Fruit fly (Drosophila melanogaster) whole organism, embryonic: ENCODE data around the gene CG10970.
A peak's percentile ranks its signal among the peaks of the same experiment; 100 is the strongest.

Experiments
- Asciz ChIP-seq: fragments of 200-800 bp; sonication (Bioruptor generic); optimal IDR thresholded peaks from 2 replicates; lab custom pipeline; 2017; ENCODE audit warnings: missing biosample characterization, mild to moderate bottlenecking, missing genetic modification characterization, missing genetic modification reagents
- CG11085 ChIP-seq: fragments of 200-800 bp; sonication (Bioruptor generic); IDR thresholded peaks from 2 replicates; pipeline ENCODE4 v1.3.6; 2022; ENCODE audit warnings: missing biosample characterization, missing genetic modification characterization
- CG11093 ChIP-seq: fragments of 200-800 bp; sonication (Bioruptor generic); IDR thresholded peaks from 3 replicates; pipeline ENCODE4 v1.3.6; 2022; ENCODE audit warnings: missing biosample characterization, missing genetic modification characterization
- CG11560 ChIP-seq: fragments of 200-800 bp; sonication (Bioruptor generic); IDR thresholded peaks from 3 replicates; pipeline ENCODE4 v1.3.6; 2022; ENCODE audit warnings: missing biosample characterization, missing genetic modification characterization
- CG11723 ChIP-seq: fragments of 200-800 bp; sonication (Bioruptor generic); optimal IDR thresholded peaks from 2 replicates; lab custom pipeline; 2017; ENCODE audit warnings: missing biosample characterization, mild to moderate bottlenecking, missing genetic modification characterization
- CG1233 ChIP-seq: fragments of 200-800 bp; sonication (Bioruptor generic); optimal IDR thresholded peaks from 4 replicates; lab custom pipeline; 2018; ENCODE audit warnings: missing biosample characterization, mild to moderate bottlenecking, missing genetic modification characterization
- CG12659 ChIP-seq: fragments of 200-800 bp; sonication (Bioruptor generic); optimal IDR thresholded peaks from 3 replicates; lab custom pipeline; 2017; ENCODE audit warnings: mild to moderate bottlenecking, missing biosample characterization, missing genetic modification reagents, missing genetic modification characterization
- CG13624 ChIP-seq: fragments of 200-800 bp; sonication (Bioruptor generic); optimal IDR thresholded peaks from 2 replicates; lab custom pipeline; 2016; ENCODE audit warnings: missing biosample characterization, missing genetic modification characterization
- CG14710 ChIP-seq: fragments of 200-800 bp; sonication (Bioruptor generic); optimal IDR thresholded peaks from 3 replicates; lab custom pipeline; 2019; ENCODE audit warnings: missing biosample characterization, mild to moderate bottlenecking, missing genetic modification characterization, moderate library complexity
- CG16863 ChIP-seq: fragments of 200-800 bp; sonication (Bioruptor generic); optimal IDR thresholded peaks from 3 replicates; lab custom pipeline; 2016; ENCODE audit warnings: missing biosample characterization, missing genetic modification characterization
- CG1792 ChIP-seq: fragments of 200-800 bp; sonication (Bioruptor generic); optimal IDR thresholded peaks from 2 replicates; lab custom pipeline; 2016; ENCODE audit warnings: missing biosample characterization, missing genetic modification characterization
- CG18599 ChIP-seq: fragments of 200-800 bp; sonication (Bioruptor generic); optimal IDR thresholded peaks from 3 replicates; lab custom pipeline; 2017; ENCODE audit warnings: missing biosample characterization, missing genetic modification characterization, mild to moderate bottlenecking, moderate library complexity, missing genetic modification reagents
- CG31441 ChIP-seq: fragments of 200-800 bp; sonication (Bioruptor generic); IDR thresholded peaks from 2 replicates; pipeline ENCODE4 v1.3.6; 2022; ENCODE audit warnings: missing biosample characterization, missing genetic modification characterization
- CG32772 ChIP-seq: fragments of 200-800 bp; sonication (Bioruptor generic); IDR thresholded peaks from 2 replicates; pipeline ENCODE4 v1.3.6; 2022; ENCODE audit warnings: missing biosample characterization, missing genetic modification characterization
- CG3281 ChIP-seq: fragments of 200-800 bp; sonication (Bioruptor generic); optimal IDR thresholded peaks from 3 replicates; lab custom pipeline; 2017; ENCODE audit warnings: missing biosample characterization, mild to moderate bottlenecking, missing genetic modification characterization
- CG4854 ChIP-seq: fragments of 200-800 bp; sonication (Bioruptor generic); optimal IDR thresholded peaks from 2 replicates; lab custom pipeline; 2016; ENCODE audit warnings: missing biosample characterization, missing genetic modification characterization, inconsistent platforms
- CG5180 ChIP-seq: fragments of 200-800 bp; sonication (Bioruptor generic); optimal IDR thresholded peaks from 3 replicates; lab custom pipeline; 2017; ENCODE audit warnings: missing biosample characterization, missing genetic modification characterization, mild to moderate bottlenecking, moderate library complexity, missing genetic modification reagents
- CG6689 ChIP-seq: fragments of 200-800 bp; sonication (Bioruptor generic); IDR thresholded peaks from 2 replicates; pipeline ENCODE4 v1.3.6; 2022; ENCODE audit warnings: missing biosample characterization, missing genetic modification characterization
- CG7556 ChIP-seq: fragments of 200-800 bp; sonication (Bioruptor generic); optimal IDR thresholded peaks from 2 replicates; lab custom pipeline; 2017; ENCODE audit warnings: missing biosample characterization, mild to moderate bottlenecking, missing genetic modification characterization
- CG7745 ChIP-seq: fragments of 200-800 bp; sonication (Bioruptor generic); optimal IDR thresholded peaks from 2 replicates; lab custom pipeline; 2018; ENCODE audit warnings: missing biosample characterization, mild to moderate bottlenecking, missing genetic modification characterization, moderate library complexity
- CG7928 ChIP-seq: fragments of 200-800 bp; sonication (Bioruptor generic); optimal IDR thresholded peaks from 2 replicates; lab custom pipeline; 2017; ENCODE audit warnings: missing biosample characterization, mild to moderate bottlenecking, missing genetic modification characterization
- CG9817 ChIP-seq: fragments of 200-800 bp; sonication (Bioruptor generic); optimal IDR thresholded peaks from 2 replicates; lab custom pipeline; 2018; ENCODE audit warnings: missing biosample characterization, mild to moderate bottlenecking, missing genetic modification characterization, moderate library complexity
- CTCF ChIP-seq: fragments of 200-800 bp; sonication (Bioruptor generic); optimal IDR thresholded peaks from 2 replicates; lab custom pipeline; 2017; ENCODE audit warnings: missing biosample characterization, mild to moderate bottlenecking, missing genetic modification characterization, moderate library complexity
- Doc3 ChIP-seq: fragments of 200-800 bp; sonication (Bioruptor generic); IDR thresholded peaks from 3 replicates; pipeline ENCODE4 v1.3.6; 2022; ENCODE audit warnings: missing biosample characterization, missing genetic modification characterization; ENCODE audit not compliant: partially characterized antibody
- Hr51 ChIP-seq, 2 experiments: fragments of 200-800 bp; sonication (Bioruptor generic); optimal IDR thresholded peaks; 2 replicates in 1 of 2; 3 replicates in 1 of 2; lab custom pipeline; 2016 to 2018; ENCODE audit warnings: missing biosample characterization in 2 of 2, missing genetic modification characterization in 2 of 2, mild to moderate bottlenecking in 1 of 2, moderate library complexity in 1 of 2
- Lhr ChIP-seq: fragments of 200-800 bp; sonication (Bioruptor generic); optimal IDR thresholded peaks from 3 replicates; lab custom pipeline; 2017; ENCODE audit warnings: mild to moderate bottlenecking, missing biosample characterization, missing genetic modification reagents, missing genetic modification characterization
- Ptx1 ChIP-seq: fragments of 200-800 bp; sonication (Bioruptor generic); IDR thresholded peaks from 2 replicates; pipeline ENCODE4 v1.3.6; 2022; ENCODE audit warnings: missing biosample characterization, missing genetic modification characterization
- Rx ChIP-seq: fragments of 200-800 bp; sonication (Bioruptor generic); IDR thresholded peaks from 2 replicates; pipeline ENCODE4 v1.3.6; 2022; ENCODE audit warnings: missing biosample characterization, missing genetic modification characterization
- Xrp1 ChIP-seq: fragments of 200-800 bp; sonication (Bioruptor generic); IDR thresholded peaks from 2 replicates; pipeline ENCODE4 v1.3.6; 2022; ENCODE audit warnings: missing biosample characterization, missing genetic modification characterization
- abd-A ChIP-seq: fragments of 200-800 bp; sonication (Bioruptor generic); optimal IDR thresholded peaks from 3 replicates; lab custom pipeline; 2019; ENCODE audit warnings: missing biosample characterization, mild to moderate bottlenecking, missing genetic modification characterization, moderate library complexity
- bowl ChIP-seq: fragments of 200-800 bp; sonication (Bioruptor generic); IDR thresholded peaks from 2 replicates; pipeline ENCODE4 v1.3.6; 2022; ENCODE audit warnings: missing biosample characterization, missing genetic modification characterization
- crol ChIP-seq: fragments of 200-800 bp; sonication (Bioruptor generic); IDR thresholded peaks from 2 replicates; pipeline ENCODE4 v1.3.6; 2022; ENCODE audit warnings: missing biosample characterization, missing genetic modification characterization
- dan ChIP-seq: fragments of 200-800 bp; sonication (Bioruptor generic); IDR thresholded peaks from 2 replicates; pipeline ENCODE4 v1.3.6; 2022; ENCODE audit warnings: missing biosample characterization, missing genetic modification characterization
- danr ChIP-seq: fragments of 200-800 bp; sonication (Bioruptor generic); IDR thresholded peaks from 2 replicates; pipeline ENCODE4 v1.3.6; 2022; ENCODE audit warnings: missing biosample characterization, missing genetic modification characterization
- dmrt99B ChIP-seq: fragments of 200-800 bp; sonication (Bioruptor generic); optimal IDR thresholded peaks from 2 replicates; lab custom pipeline; 2018; ENCODE audit warnings: missing biosample characterization, mild to moderate bottlenecking, missing genetic modification characterization, moderate library complexity
- emc ChIP-seq: fragments of 200-800 bp; sonication (Bioruptor generic); optimal IDR thresholded peaks from 2 replicates; lab custom pipeline; 2016; ENCODE audit warnings: missing biosample characterization, missing genetic modification characterization
- gem ChIP-seq: fragments of 200-800 bp; sonication (Bioruptor generic); optimal IDR thresholded peaks from 2 replicates; lab custom pipeline; 2019; ENCODE audit warnings: missing biosample characterization, mild to moderate bottlenecking, missing genetic modification characterization, moderate library complexity
- gsb-n ChIP-seq: fragments of 200-800 bp; sonication (Bioruptor generic); optimal IDR thresholded peaks from 3 replicates; lab custom pipeline; 2018; ENCODE audit warnings: missing biosample characterization, mild to moderate bottlenecking, missing genetic modification characterization
- ham ChIP-seq: fragments of 200-800 bp; sonication (Bioruptor generic); IDR thresholded peaks from 2 replicates; pipeline ENCODE4 v1.3.6; 2022; ENCODE audit warnings: missing biosample characterization, missing genetic modification characterization
- ken ChIP-seq: fragments of 200-800 bp; sonication (Bioruptor generic); IDR thresholded peaks from 3 replicates; pipeline ENCODE4 v1.3.6; 2022; ENCODE audit warnings: missing biosample characterization, missing genetic modification characterization
- luna ChIP-seq: fragments of 200-800 bp; sonication (Bioruptor generic); optimal IDR thresholded peaks from 2 replicates; lab custom pipeline; 2016; ENCODE audit warnings: missing biosample characterization, missing genetic modification characterization
- pb ChIP-seq: fragments of 200-800 bp; sonication (Bioruptor generic); optimal IDR thresholded peaks from 3 replicates; lab custom pipeline; 2016; ENCODE audit warnings: missing biosample characterization, missing genetic modification characterization
- phol ChIP-seq: fragments of 200-800 bp; sonication (Bioruptor generic); optimal IDR thresholded peaks from 3 replicates; lab custom pipeline; 2018; ENCODE audit warnings: missing biosample characterization, mild to moderate bottlenecking, missing genetic modification characterization, moderate library complexity
- pzg ChIP-seq: fragments of 200-800 bp; sonication (Bioruptor generic); optimal IDR thresholded peaks from 3 replicates; lab custom pipeline; 2018; ENCODE audit warnings: missing biosample characterization, mild to moderate bottlenecking, missing genetic modification characterization, moderate library complexity
- slbo ChIP-seq: fragments of 200-800 bp; sonication (Bioruptor generic); IDR thresholded peaks from 2 replicates; pipeline ENCODE4 v1.3.6; 2022; ENCODE audit warnings: missing biosample characterization, missing genetic modification characterization
- ssp ChIP-seq: fragments of 200-800 bp; sonication (Bioruptor generic); IDR thresholded peaks from 2 replicates; pipeline ENCODE4 v1.3.6; 2022; ENCODE audit warnings: missing biosample characterization, missing genetic modification characterization
- tll ChIP-seq, 2 experiments: fragments of 200-800 bp in 1 of 2; fragments of >200 bp in 1 of 2; sonication (Bioruptor generic) in 1 of 2; optimal IDR thresholded peaks; 2 replicates each; lab custom pipeline; 2017 to 2019; ENCODE audit warnings: missing biosample characterization in 2 of 2, missing genetic modification characterization in 2 of 2, mild to moderate bottlenecking in 1 of 2, moderate library complexity in 1 of 2
- ttk ChIP-seq: fragments of 200-800 bp; sonication (Bioruptor generic); IDR thresholded peaks from 2 replicates; pipeline ENCODE4 v2.1.2; 2022; ENCODE audit warnings: missing biosample characterization, missing genetic modification characterization
- zfh1 ChIP-seq: fragments of 200-800 bp; sonication (Bioruptor generic); IDR thresholded peaks from 3 replicates; pipeline ENCODE4 v1.3.6; 2022; ENCODE audit warnings: missing biosample characterization, missing genetic modification characterization

Gene CG10970

dm6 chrX:9041789-9042456, 29.3 kb downstream of the CG10970 start (continued):
- TF ChIP-seq bowl (GFP tag; lab: Robert Waterston, UW) = no peak
- peak; percentile 16 for TF ChIP-seq CG4854 (GFP tag; lab: Kevin White, UChicago)
- TF ChIP-seq pzg (GFP tag; lab: Kevin White, UChicago) = no peak
- TF ChIP-seq ssp (GFP tag; lab: Robert Waterston, UW) = no peak; the same call in 1 of the 2 replicates
- TF ChIP-seq Rx (GFP tag; lab: Robert Waterston, UW) = 0 out of 2 replicates have a peak, but pooled peaks have one; percentile 19
- peak; percentile 18 for TF ChIP-seq pb (GFP tag; lab: Kevin White, UChicago)
- TF ChIP-seq CG14710 (tag; lab: Kevin White, UChicago) = peak; percentile 57
- TF ChIP-seq Ptx1 (GFP tag; lab: Robert Waterston, UW) = peak; percentile 64
- TF ChIP-seq abd-A = no peak
- peak; percentile 27 for TF ChIP-seq CG3281
- TF ChIP-seq Asciz (GFP tag; lab: Kevin White, UChicago) = peak; percentile 27
- TF ChIP-seq CG7745 (tag; lab: Kevin White, UChicago) = no peak
- 0 out of 2 replicates have a peak, but pooled peaks have one; percentile 14 for TF ChIP-seq CG32772
- peak; percentile 72 for TF ChIP-seq gem
- no peak for TF ChIP-seq CG11085 (GFP tag; lab: Robert Waterston, UW)
- peak; percentile 40 for TF ChIP-seq CG12659 (GFP tag; lab: Kevin White, UChicago)
- TF ChIP-seq CG31441 = peak; percentile 48; the same call in 1 of the 2 replicates
- no peak for TF ChIP-seq CG7928
- TF ChIP-seq ham = no peak
- TF ChIP-seq CG11560 = no peak
- TF ChIP-seq Doc3 = no peak
- peak; percentile 25 for TF ChIP-seq CG1233
- TF ChIP-seq zfh1 (GFP tag; lab: Robert Waterston, UW) = 0 out of 3 replicates have a peak, but pooled peaks have one; percentile 50
- TF ChIP-seq Lhr (GFP tag; lab: Kevin White, UChicago) = peak; percentile 24
- TF ChIP-seq danr = peak; percentile 34; the same call in 1 of the 2 replicates
- peak; percentile 33 for TF ChIP-seq CG13624
- no peak for TF ChIP-seq CG18599 (GFP tag; lab: Kevin White, UChicago)
- peak; percentile 43; the same call in 1 of the 3 replicates for TF ChIP-seq ken (GFP tag; lab: Robert Waterston, UW)
- TF ChIP-seq CG5180 (GFP tag; lab: Kevin White, UChicago) = peak; percentile 17
- TF ChIP-seq CG11723 (GFP tag; lab: Kevin White, UChicago) = peak; percentile 5
- peak in 1 of 2 experiments; percentile 64 for TF ChIP-seq Hr51 (GFP tag; optimal IDR thresholded peaks at IDR 0.05; lab: Kevin White, UChicago)
- TF ChIP-seq CG11093 (GFP tag; lab: Robert Waterston, UW) = peak; percentile 61; the same call in 2 of the 3 replicates
- peak; percentile 72 for TF ChIP-seq CG7556 (GFP tag; lab: Kevin White, UChicago)
- no peak for TF ChIP-seq CG1792 (GFP tag; lab: Kevin White, UChicago)
- no peak for TF ChIP-seq emc (GFP tag; lab: Kevin White, UChicago)
- TF ChIP-seq luna (GFP tag; lab: Kevin White, UChicago) = no peak
- TF ChIP-seq dan (GFP tag; lab: Robert Waterston, UW) = no peak
- peak; percentile 54; the same call in 1 of the 2 replicates for TF ChIP-seq ttk (GFP tag; lab: Robert Waterston, UW)
- TF ChIP-seq Xrp1 = peak; percentile 78
- TF ChIP-seq CTCF (GFP tag; lab: Kevin White, UChicago) = no peak
- no peak for TF ChIP-seq crol (GFP tag; lab: Robert Waterston, UW)
- peak; percentile 46 for TF ChIP-seq gsb-n (tag; lab: Kevin White, UChicago)
- TF ChIP-seq tll (GFP tag; optimal IDR thresholded peaks at IDR 0.05; lab: Kevin White, UChicago) = peak in 1 of 2 experiments; percentile 64
- TF ChIP-seq dmrt99B = peak; percentile 67
- TF ChIP-seq CG9817 (tag; lab: Kevin White, UChicago) = no peak
- TF ChIP-seq slbo (GFP tag; lab: Robert Waterston, UW) = 0 out of 2 replicates have a peak, but pooled peaks have one; percentile 7
- peak; percentile 69 for TF ChIP-seq phol (tag; lab: Kevin White, UChicago)
- peak; percentile 62 for TF ChIP-seq CG6689 (GFP tag; lab: Robert Waterston, UW)
- peak; percentile 33 for TF ChIP-seq CG16863 (GFP tag; lab: Kevin White, UChicago)
